Worm (Caenorhabditis elegans) whole organism, young adult: ENCODE measurements around the gene F10E9.4.
"Not testable (repeated sequence)": the region's sequence is repeated elsewhere in the genome, so short reads cannot be mapped to it uniquely, and the experiment has no call there.

Experiments used
- cebp-1 ChIP-seq, 2 experiments: fragments of 200-800 bp in 1 of 2; sonication (Bioruptor generic) in 1 of 2; sonication (generic microtip) in 1 of 2; IDR thresholded peaks in 1 of 2; optimal IDR thresholded peaks in 1 of 2; 2 replicates each; pipeline versions ENCODE4 v1.3.6 to Lab custom; 2017 to 2022; ENCODE audit warnings: missing compliant biosample characterization in 2 of 2, missing genetic modification characterization in 2 of 2, mild to moderate bottlenecking in 1 of 2, missing genetic modification reagents in 1 of 2, moderate library complexity in 1 of 2
- pbrm-1 ChIP-seq: fragments of 200-800 bp; sonication (Bioruptor generic); IDR thresholded peaks from 2 replicates; pipeline ENCODE4 v1.3.6; 2022; ENCODE audit warnings: missing genetic modification reagents, missing genetic modification characterization, missing compliant biosample characterization
- unc-62 ChIP-seq: fragments of 150-350 bp; optimal IDR thresholded peaks from 2 replicates; lab custom pipeline; 2014; ENCODE audit warnings: missing biosample characterization, missing genetic modification reagents, missing genetic modification characterization

DNA sequence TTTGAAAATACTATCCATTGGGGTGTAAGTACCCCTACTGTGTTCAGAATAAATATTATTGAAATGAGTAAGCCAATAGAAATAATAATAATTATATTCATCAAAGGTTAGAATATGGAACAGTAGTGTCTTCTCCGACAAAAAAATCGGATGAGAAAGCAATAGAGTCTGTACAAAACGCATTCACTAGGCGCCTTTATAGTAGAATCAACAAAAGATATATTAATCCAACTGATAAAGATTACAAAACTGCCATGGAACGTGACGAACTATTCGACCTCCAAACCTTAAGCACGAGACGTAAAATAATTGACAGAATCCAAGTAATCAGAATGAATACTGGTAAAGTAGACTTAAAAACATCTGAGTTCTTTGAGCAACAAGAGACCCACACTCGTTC, 39.5 kb downstream of the F10E9.4 start, which contains the start of gene clc-29:
- TF ChIP-seq cebp-1 (GFP tag; IDR thresholded peaks at IDR 0.05; lab: Robert Waterston, UW); cebp-1 (tag; optimal IDR thresholded peaks at IDR 0.05; lab: Kevin White, UChicago); unc-62; pbrm-1 (GFP tag; lab: Robert Waterston, UW): not testable (repeated sequence)
